Worm (Caenorhabditis elegans) whole organism, L3 larva: Measurements from ENCODE around the gene pud-3.
"Not testable (repeated sequence)": the region's sequence is repeated elsewhere in the genome, so short reads cannot be mapped to it uniquely, and the experiment has no call there.

Experiments used
- ZK546.5 ChIP-seq: sonication (generic microtip); optimal IDR thresholded peaks from 2 replicates; lab custom pipeline; 2017; ENCODE audit warnings: missing biosample characterization, missing genetic modification characterization
- aly-2 ChIP-seq: fragments of 150-350 bp; optimal IDR thresholded peaks from 2 replicates; lab custom pipeline; 2014; ENCODE audit warnings: missing biosample characterization, missing genetic modification characterization
- ceh-16 ChIP-seq: sonication (generic microtip); optimal IDR thresholded peaks from 2 replicates; lab custom pipeline; 2017; ENCODE audit warnings: missing biosample characterization, missing genetic modification characterization
- ceh-9 ChIP-seq: sonication (generic microtip); optimal IDR thresholded peaks from 2 replicates; lab custom pipeline; 2018; ENCODE audit warnings: missing biosample characterization, missing genetic modification characterization
- daf-12 ChIP-seq: fragments of 150-350 bp; optimal IDR thresholded peaks from 2 replicates; lab custom pipeline; 2014; ENCODE audit warnings: missing biosample characterization, missing genetic modification reagents, missing genetic modification characterization
- egl-27 ChIP-seq: sonication (generic microtip); optimal IDR thresholded peaks from 4 replicates; lab custom pipeline; 2017; ENCODE audit warnings: missing biosample characterization, missing genetic modification reagents, missing genetic modification characterization
- egl-5 ChIP-seq: fragments of 150-350 bp; optimal IDR thresholded peaks from 2 replicates; lab custom pipeline; 2017; ENCODE audit warnings: missing biosample characterization, missing genetic modification reagents, missing genetic modification characterization, inconsistent platforms
- elt-2 ChIP-seq: sonication (generic microtip); optimal IDR thresholded peaks from 2 replicates; lab custom pipeline; 2016; ENCODE audit warnings: missing genetic modification reagents, mild to moderate bottlenecking, missing genetic modification characterization, missing compliant biosample characterization
- elt-3 ChIP-seq, 3 experiments: fragments of 150-350 bp in 1 of 3; sonication (generic microtip) in 2 of 3; optimal IDR thresholded peaks; 2 replicates in 2 of 3; 4 replicates in 1 of 3; lab custom pipeline; 2014 to 2017; ENCODE audit warnings: missing biosample characterization in 3 of 3, missing genetic modification characterization in 3 of 3
- eor-1 ChIP-seq, 2 experiments: fragments of 150-350 bp; optimal IDR thresholded peaks; 2 replicates each; lab custom pipeline; 2014 to 2018; ENCODE audit warnings: missing biosample characterization in 2 of 2, missing genetic modification characterization in 2 of 2
- fkh-10 ChIP-seq: sonication (generic microtip); optimal IDR thresholded peaks from 2 replicates; lab custom pipeline; 2017; ENCODE audit warnings: missing biosample characterization, missing genetic modification reagents, missing genetic modification characterization
- fkh-2 ChIP-seq: fragments of 150-350 bp; optimal IDR thresholded peaks from 2 replicates; lab custom pipeline; 2014; ENCODE audit warnings: missing biosample characterization, missing genetic modification reagents, missing genetic modification characterization
- fos-1 ChIP-seq: fragments of 150-350 bp; optimal IDR thresholded peaks from 2 replicates; lab custom pipeline; 2014; ENCODE audit warnings: missing biosample characterization, missing genetic modification characterization
- hmg-11 ChIP-seq: sonication (generic microtip); optimal IDR thresholded peaks from 2 replicates; lab custom pipeline; 2016; ENCODE audit warnings: missing genetic modification characterization, missing compliant biosample characterization
- jun-1 ChIP-seq: fragments of 150-350 bp; optimal IDR thresholded peaks from 2 replicates; lab custom pipeline; 2014; ENCODE audit warnings: missing biosample characterization, missing genetic modification reagents, missing genetic modification characterization
- lin-15B ChIP-seq: fragments of 150-350 bp; optimal IDR thresholded peaks from 2 replicates; lab custom pipeline; 2014; ENCODE audit warnings: missing biosample characterization, missing genetic modification characterization
- lin-39 ChIP-seq: fragments of 150-350 bp; optimal IDR thresholded peaks from 2 replicates; lab custom pipeline; 2018; ENCODE audit warnings: missing biosample characterization, missing genetic modification reagents, missing genetic modification characterization
- mdl-1 ChIP-seq: fragments of 150-350 bp; optimal IDR thresholded peaks from 2 replicates; lab custom pipeline; 2014; ENCODE audit warnings: missing biosample characterization, missing genetic modification characterization
- mml-1 ChIP-seq: fragments of 150-350 bp; sonication (generic microtip); optimal IDR thresholded peaks from 3 replicates; lab custom pipeline; 2014; ENCODE audit warnings: missing biosample characterization, missing genetic modification characterization
- nfya-1 ChIP-seq: sonication (generic microtip); optimal IDR thresholded peaks from 2 replicates; lab custom pipeline; 2017; ENCODE audit warnings: missing genetic modification characterization, mild to moderate bottlenecking, missing compliant biosample characterization, antibody characterized with exemption, moderate library complexity; ENCODE audit not compliant: insufficient read depth
- nhr-11 ChIP-seq: fragments of 150-350 bp; optimal IDR thresholded peaks from 2 replicates; lab custom pipeline; 2014; ENCODE audit warnings: missing biosample characterization, missing genetic modification characterization
- nhr-12 ChIP-seq: fragments of 150-350 bp; optimal IDR thresholded peaks from 2 replicates; lab custom pipeline; 2014; ENCODE audit warnings: missing biosample characterization, missing genetic modification characterization
- nhr-23 ChIP-seq: fragments of 150-350 bp; optimal IDR thresholded peaks from 2 replicates; lab custom pipeline; 2014; ENCODE audit warnings: missing biosample characterization, missing genetic modification reagents, missing genetic modification characterization
- nhr-237 ChIP-seq: fragments of 150-350 bp; optimal IDR thresholded peaks from 2 replicates; lab custom pipeline; 2014; ENCODE audit warnings: missing biosample characterization, missing genetic modification characterization
- nhr-25 ChIP-seq: sonication (generic microtip); optimal IDR thresholded peaks from 2 replicates; lab custom pipeline; 2017; ENCODE audit warnings: missing biosample characterization, missing genetic modification characterization
- nhr-43 ChIP-seq: sonication (generic microtip); optimal IDR thresholded peaks from 2 replicates; lab custom pipeline; 2016; ENCODE audit warnings: mild to moderate bottlenecking, missing genetic modification characterization, missing compliant biosample characterization; ENCODE audit not compliant: poor library complexity, severe bottlenecking
- nhr-67 ChIP-seq: fragments of 150-350 bp; optimal IDR thresholded peaks from 2 replicates; lab custom pipeline; 2014; ENCODE audit warnings: missing biosample characterization, missing genetic modification characterization
- nhr-76 ChIP-seq: fragments of 150-350 bp; sonication (generic microtip); optimal IDR thresholded peaks from 5 replicates; lab custom pipeline; 2014; ENCODE audit warnings: missing biosample characterization, missing genetic modification characterization
- nhr-77 ChIP-seq: fragments of 150-350 bp; optimal IDR thresholded peaks from 2 replicates; lab custom pipeline; 2014; ENCODE audit warnings: missing biosample characterization, missing genetic modification characterization
- pha-4 ChIP-seq: fragments of 150-350 bp; optimal IDR thresholded peaks from 2 replicates; lab custom pipeline; 2014; ENCODE audit warnings: missing biosample characterization, missing genetic modification reagents, missing genetic modification characterization
- pqm-1 ChIP-seq: fragments of 150-350 bp; optimal IDR thresholded peaks from 2 replicates; lab custom pipeline; 2017; ENCODE audit warnings: missing biosample characterization, missing genetic modification characterization, inconsistent platforms
- sea-2 ChIP-seq: fragments of 150-350 bp; sonication (generic microtip); optimal IDR thresholded peaks from 4 replicates; lab custom pipeline; 2014; ENCODE audit warnings: missing biosample characterization, missing genetic modification reagents, missing genetic modification characterization
- skn-1 ChIP-seq: fragments of 150-350 bp; optimal IDR thresholded peaks from 2 replicates; lab custom pipeline; 2014; ENCODE audit warnings: missing biosample characterization, missing genetic modification characterization
- snpc-4 ChIP-seq: fragments of 150-350 bp; optimal IDR thresholded peaks from 2 replicates; lab custom pipeline; 2014; ENCODE audit warnings: missing biosample characterization, missing genetic modification characterization
- tbx-2 ChIP-seq: sonication (generic microtip); optimal IDR thresholded peaks from 2 replicates; lab custom pipeline; 2016; ENCODE audit warnings: mild to moderate bottlenecking, missing genetic modification characterization, missing compliant biosample characterization
- unc-39 ChIP-seq: sonication (generic microtip); optimal IDR thresholded peaks from 4 replicates; lab custom pipeline; 2017; ENCODE audit warnings: missing biosample characterization, missing genetic modification characterization
- unc-62 ChIP-seq: fragments of 150-350 bp; sonication (generic microtip); optimal IDR thresholded peaks from 4 replicates; lab custom pipeline; 2014; ENCODE audit warnings: missing biosample characterization, missing genetic modification reagents, missing genetic modification characterization
- ztf-11 ChIP-seq: fragments of 150-350 bp; optimal IDR thresholded peaks from 2 replicates; lab custom pipeline; 2014; ENCODE audit warnings: missing biosample characterization, missing genetic modification characterization
- ztf-4 ChIP-seq: fragments of 150-350 bp; optimal IDR thresholded peaks from 2 replicates; lab custom pipeline; 2014; ENCODE audit warnings: missing biosample characterization, missing genetic modification characterization

The pud-3 gene

ce11 chrV:2330129-2330528 is 5.2 kb upstream of the pud-3 start, which contains the start of gene pud-1.1:
Gene pud-1.1, plus strand, starts transcription at chrV:2330429.
- not testable (repeated sequence) for TF ChIP-seq mml-1 (tag; lab: Kevin White, UChicago); nhr-43; unc-39 (tag; lab: Kevin White, UChicago)
- TF ChIP-seq, all 47 proteins: peak for 0; not testable (repeated sequence) for 47

- TF ChIP-seq nhr-67 (tag; lab: Kevin White, UChicago) (no peak), ztf-11 (tag; lab: Kevin White, UChicago) (no peak), mdl-1 (tag; lab: Kevin White, UChicago) (no peak), lin-39 (no peak), daf-12 (no peak), nhr-25 (tag; lab: Kevin White, UChicago) (no peak), jun-1 (tag; lab: Kevin White, UChicago) (peak; percentile 58), egl-5 (tag; lab: Kevin White, UChicago) (no peak), hmg-11 (no peak), nhr-23 (no peak), skn-1 (tag; lab: Kevin White, UChicago) (no peak), nhr-43 (no peak), ceh-9 (tag; lab: Kevin White, UChicago) (no peak), ceh-16 (tag; lab: Kevin White, UChicago) (no peak), nfya-1 (tag; lab: Kevin White, UChicago) (peak; percentile 41), nhr-11 (no peak), ZK546.5 (tag; lab: Kevin White, UChicago) (no peak), pha-4 (peak; percentile 30), egl-27 (tag; lab: Kevin White, UChicago) (no peak), elt-2 (tag; lab: Kevin White, UChicago) (peak; percentile 98), fos-1 (tag; lab: Kevin White, UChicago) (no peak), sea-2 (no peak), pqm-1 (peak; percentile 99)
Measured at ce11 chrV:2327124-2327523, 2.2 kb upstream of the pud-3 start.

ce11 chrV:2326378-2326777 is 1.4 kb upstream of the pud-3 start, which contains the start of gene pud-4:
Gene pud-4, plus strand, starts transcription at chrV:2326678.
- TF ChIP-seq unc-62: no peak
- no peak for TF ChIP-seq nfya-1 (tag; lab: Kevin White, UChicago)
- TF ChIP-seq nhr-76: no peak
- TF ChIP-seq aly-2: no peak
- no peak for TF ChIP-seq nhr-77 (tag; lab: Kevin White, UChicago)
- no peak for TF ChIP-seq eor-1 (tag; optimal IDR thresholded peaks at IDR 0.05; lab: Kevin White, UChicago)
- no peak for TF ChIP-seq egl-27 (tag; lab: Kevin White, UChicago)
- no peak for TF ChIP-seq nhr-43
- no peak for TF ChIP-seq jun-1 (tag; lab: Kevin White, UChicago)
- TF ChIP-seq nhr-12 (tag; lab: Kevin White, UChicago): no peak
- TF ChIP-seq lin-15B (tag; lab: Kevin White, UChicago): no peak
- TF ChIP-seq hmg-11: no peak
- TF ChIP-seq ztf-11 (tag; lab: Kevin White, UChicago): no peak
- no peak for TF ChIP-seq tbx-2 (tag; lab: Kevin White, UChicago)
- TF ChIP-seq snpc-4 (tag; lab: Kevin White, UChicago): no peak
- no peak for TF ChIP-seq elt-3 (tag; optimal IDR thresholded peaks at IDR 0.05; lab: Kevin White, UChicago)
- TF ChIP-seq ceh-16 (tag; lab: Kevin White, UChicago): no peak
- TF ChIP-seq nhr-11: no peak
- TF ChIP-seq, all 47 proteins: peak for 0

- TF ChIP-seq skn-1 (tag; lab: Kevin White, UChicago) (peak; percentile 54), ZK546.5 (tag; lab: Kevin White, UChicago) (no peak), nhr-237 (tag; lab: Kevin White, UChicago) (no peak), pqm-1 (peak; percentile 99), elt-2 (tag; lab: Kevin White, UChicago) (peak; percentile 98), elt-3 (tag; optimal IDR thresholded peaks at IDR 0.05; lab: Kevin White, UChicago) (no peak), unc-39 (tag; lab: Kevin White, UChicago) (no peak), lin-39 (no peak), fkh-2 (tag; lab: Kevin White, UChicago) (no peak), aly-2 (no peak), mml-1 (tag; lab: Kevin White, UChicago) (no peak), fkh-10 (GFP tag; lab: Kevin White, UChicago) (no peak), nhr-23 (no peak), pha-4 (no peak), hmg-11 (no peak), ztf-4 (tag; lab: Kevin White, UChicago) (no peak)
Measured at ce11 chrV:2324260-2324659, 692 bp downstream of the pud-3 start.
